Worm (Caenorhabditis elegans) whole organism, L3 larva: ENCODE data around the gene Y43C5A.2.

Experiments used
- aly-2 ChIP-seq: fragments of 150-350 bp; optimal IDR thresholded peaks from 2 replicates; lab custom pipeline; 2014; ENCODE audit warnings: missing biosample characterization, missing genetic modification characterization
- daf-12 ChIP-seq: fragments of 150-350 bp; optimal IDR thresholded peaks from 2 replicates; lab custom pipeline; 2014; ENCODE audit warnings: missing biosample characterization, missing genetic modification reagents, missing genetic modification characterization
- egl-5 ChIP-seq: fragments of 150-350 bp; optimal IDR thresholded peaks from 2 replicates; lab custom pipeline; 2017; ENCODE audit warnings: missing biosample characterization, missing genetic modification reagents, missing genetic modification characterization, inconsistent platforms
- elt-1 ChIP-seq: fragments of 150-350 bp; optimal IDR thresholded peaks from 2 replicates; lab custom pipeline; 2014; ENCODE audit warnings: missing biosample characterization, missing genetic modification characterization
- elt-2 ChIP-seq: sonication (generic microtip); optimal IDR thresholded peaks from 2 replicates; lab custom pipeline; 2016; ENCODE audit warnings: missing genetic modification reagents, mild to moderate bottlenecking, missing genetic modification characterization, missing compliant biosample characterization
- elt-3 ChIP-seq, 3 experiments: fragments of 150-350 bp in 1 of 3; sonication (generic microtip) in 2 of 3; optimal IDR thresholded peaks; 2 replicates in 2 of 3; 4 replicates in 1 of 3; lab custom pipeline; 2014 to 2017; ENCODE audit warnings: missing biosample characterization in 3 of 3, missing genetic modification characterization in 3 of 3
- eor-1 ChIP-seq, 2 experiments: fragments of 150-350 bp; optimal IDR thresholded peaks; 2 replicates each; lab custom pipeline; 2014 to 2018; ENCODE audit warnings: missing biosample characterization in 2 of 2, missing genetic modification characterization in 2 of 2
- fkh-10 ChIP-seq: sonication (generic microtip); optimal IDR thresholded peaks from 2 replicates; lab custom pipeline; 2017; ENCODE audit warnings: missing biosample characterization, missing genetic modification reagents, missing genetic modification characterization
- fkh-2 ChIP-seq: fragments of 150-350 bp; optimal IDR thresholded peaks from 2 replicates; lab custom pipeline; 2014; ENCODE audit warnings: missing biosample characterization, missing genetic modification reagents, missing genetic modification characterization
- fos-1 ChIP-seq: fragments of 150-350 bp; optimal IDR thresholded peaks from 2 replicates; lab custom pipeline; 2014; ENCODE audit warnings: missing biosample characterization, missing genetic modification characterization
- jun-1 ChIP-seq: fragments of 150-350 bp; optimal IDR thresholded peaks from 2 replicates; lab custom pipeline; 2014; ENCODE audit warnings: missing biosample characterization, missing genetic modification reagents, missing genetic modification characterization
- lin-15B ChIP-seq: fragments of 150-350 bp; optimal IDR thresholded peaks from 2 replicates; lab custom pipeline; 2014; ENCODE audit warnings: missing biosample characterization, missing genetic modification characterization
- lsy-12 ChIP-seq: sonication (generic microtip); optimal IDR thresholded peaks from 2 replicates; lab custom pipeline; 2016; ENCODE audit warnings: mild to moderate bottlenecking, missing genetic modification characterization, missing compliant biosample characterization
- nhr-23 ChIP-seq: fragments of 150-350 bp; optimal IDR thresholded peaks from 2 replicates; lab custom pipeline; 2014; ENCODE audit warnings: missing biosample characterization, missing genetic modification reagents, missing genetic modification characterization
- nhr-25 ChIP-seq: sonication (generic microtip); optimal IDR thresholded peaks from 2 replicates; lab custom pipeline; 2017; ENCODE audit warnings: missing biosample characterization, missing genetic modification characterization
- nhr-43 ChIP-seq: sonication (generic microtip); optimal IDR thresholded peaks from 2 replicates; lab custom pipeline; 2016; ENCODE audit warnings: mild to moderate bottlenecking, missing genetic modification characterization, missing compliant biosample characterization; ENCODE audit not compliant: poor library complexity, severe bottlenecking
- nhr-67 ChIP-seq: fragments of 150-350 bp; optimal IDR thresholded peaks from 2 replicates; lab custom pipeline; 2014; ENCODE audit warnings: missing biosample characterization, missing genetic modification characterization
- nhr-76 ChIP-seq: fragments of 150-350 bp; sonication (generic microtip); optimal IDR thresholded peaks from 5 replicates; lab custom pipeline; 2014; ENCODE audit warnings: missing biosample characterization, missing genetic modification characterization
- nhr-77 ChIP-seq: fragments of 150-350 bp; optimal IDR thresholded peaks from 2 replicates; lab custom pipeline; 2014; ENCODE audit warnings: missing biosample characterization, missing genetic modification characterization
- pha-4 ChIP-seq: fragments of 150-350 bp; optimal IDR thresholded peaks from 2 replicates; lab custom pipeline; 2014; ENCODE audit warnings: missing biosample characterization, missing genetic modification reagents, missing genetic modification characterization
- pqm-1 ChIP-seq: fragments of 150-350 bp; optimal IDR thresholded peaks from 2 replicates; lab custom pipeline; 2017; ENCODE audit warnings: missing biosample characterization, missing genetic modification characterization, inconsistent platforms
- snpc-4 ChIP-seq: fragments of 150-350 bp; optimal IDR thresholded peaks from 2 replicates; lab custom pipeline; 2014; ENCODE audit warnings: missing biosample characterization, missing genetic modification characterization
- tbx-2 ChIP-seq: sonication (generic microtip); optimal IDR thresholded peaks from 2 replicates; lab custom pipeline; 2016; ENCODE audit warnings: mild to moderate bottlenecking, missing genetic modification characterization, missing compliant biosample characterization
- unc-39 ChIP-seq: sonication (generic microtip); optimal IDR thresholded peaks from 4 replicates; lab custom pipeline; 2017; ENCODE audit warnings: missing biosample characterization, missing genetic modification characterization
- unc-62 ChIP-seq: fragments of 150-350 bp; sonication (generic microtip); optimal IDR thresholded peaks from 4 replicates; lab custom pipeline; 2014; ENCODE audit warnings: missing biosample characterization, missing genetic modification reagents, missing genetic modification characterization
- zag-1 ChIP-seq: fragments of 150-350 bp; optimal IDR thresholded peaks from 2 replicates; lab custom pipeline; 2014; ENCODE audit warnings: missing biosample characterization, missing genetic modification characterization
- ztf-11 ChIP-seq: fragments of 150-350 bp; optimal IDR thresholded peaks from 2 replicates; lab custom pipeline; 2014; ENCODE audit warnings: missing biosample characterization, missing genetic modification characterization

Y43C5A.2 gene

DNA sequence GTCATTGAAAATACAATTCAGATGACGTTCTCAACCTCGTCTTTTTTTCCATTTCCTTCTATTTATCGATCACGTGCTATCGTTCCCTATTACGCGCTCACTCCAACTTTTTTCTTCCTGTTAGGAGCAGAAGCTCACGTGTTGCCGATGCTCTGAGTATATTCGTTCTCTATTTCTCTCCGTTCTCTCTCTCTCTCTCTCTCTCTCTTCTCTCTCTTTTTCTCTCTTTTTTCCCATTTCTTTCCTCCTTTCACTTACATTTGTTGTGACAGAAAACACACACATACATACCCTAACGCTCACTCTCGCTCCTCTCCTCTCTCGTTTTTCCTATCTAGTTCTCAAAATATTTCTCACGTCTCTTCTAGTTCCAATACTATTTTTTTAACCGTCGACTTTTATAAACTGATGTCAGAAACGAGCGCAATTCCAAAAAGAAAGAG, 17.3 kb upstream of the Y43C5A.2 start (continued):
- no peak for TF ChIP-seq aly-2
- peak; percentile 2 for TF ChIP-seq fos-1 (tag; lab: Kevin White, UChicago)
- peak; percentile 67 for TF ChIP-seq tbx-2 (tag; lab: Kevin White, UChicago)
- TF ChIP-seq nhr-67 (tag; lab: Kevin White, UChicago): no peak
- peak; percentile 93 for TF ChIP-seq fkh-10
- peak; percentile 12 for TF ChIP-seq fkh-2
- TF ChIP-seq unc-62 (GFP tag; lab: Kevin White, UChicago): peak; percentile 55
- no peak for TF ChIP-seq unc-39
- no peak for TF ChIP-seq zag-1 (tag; lab: Kevin White, UChicago)
- TF ChIP-seq elt-1 (tag; lab: Kevin White, UChicago): peak; percentile 75

DNA sequence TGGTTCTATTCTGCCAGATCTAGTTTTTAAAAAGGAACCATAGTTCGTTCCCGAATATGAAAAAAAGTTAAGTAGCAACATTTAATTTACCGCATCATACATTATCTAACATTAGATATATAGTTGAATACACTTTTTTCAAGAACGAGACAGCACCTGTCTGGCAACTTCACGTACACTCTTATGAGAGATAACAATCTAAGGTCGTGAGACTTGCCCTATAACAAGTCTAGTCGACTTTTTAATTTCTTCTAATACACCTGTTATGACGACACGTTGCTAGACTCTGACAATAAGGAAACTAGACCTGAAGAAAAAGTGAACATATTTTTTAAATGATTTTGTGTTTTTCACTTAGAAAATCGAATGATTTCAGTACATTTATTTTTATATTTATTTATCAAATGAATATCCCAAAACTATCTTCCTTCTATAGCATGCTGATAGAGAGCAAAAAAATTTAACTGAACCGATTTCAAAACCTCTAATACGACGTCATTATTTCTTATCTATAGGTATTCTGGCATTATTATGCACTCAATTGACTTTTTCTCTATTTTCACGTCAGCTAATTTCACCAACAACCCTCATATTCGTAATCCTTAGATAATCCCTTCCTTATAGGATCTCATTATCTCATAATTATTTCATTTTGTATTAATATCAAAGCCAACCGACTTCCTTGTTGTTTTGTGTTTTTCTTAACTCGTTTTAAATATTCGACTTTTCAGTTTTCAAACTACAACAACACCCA, 16.6 kb upstream of the Y43C5A.2 start:
- TF ChIP-seq unc-62 (GFP tag; lab: Kevin White, UChicago) (no peak), nhr-76 (tag; lab: Kevin White, UChicago) (no peak), jun-1 (tag; lab: Kevin White, UChicago) (peak; percentile 32), pqm-1 (peak; percentile 12), snpc-4 (no peak), ztf-11 (tag; lab: Kevin White, UChicago) (no peak), fkh-2 (no peak), elt-1 (tag; lab: Kevin White, UChicago) (peak; percentile 68), tbx-2 (tag; lab: Kevin White, UChicago) (no peak), pha-4 (tag; lab: Kevin White, UChicago) (no peak), zag-1 (tag; lab: Kevin White, UChicago) (no peak), aly-2 (no peak), eor-1 (tag; optimal IDR thresholded peaks at IDR 0.05; lab: Kevin White, UChicago) (peak in 1 of 2 experiments; percentile 30), lsy-12 (tag; lab: Kevin White, UChicago) (no peak), elt-3 (tag; optimal IDR thresholded peaks at IDR 0.05; lab: Kevin White, UChicago) (no peak), elt-2 (tag; lab: Kevin White, UChicago) (peak; percentile 59), nhr-25 (tag; lab: Kevin White, UChicago) (peak; percentile 36), lin-15B (tag; lab: Kevin White, UChicago) (no peak), egl-5 (no peak)

DNA sequence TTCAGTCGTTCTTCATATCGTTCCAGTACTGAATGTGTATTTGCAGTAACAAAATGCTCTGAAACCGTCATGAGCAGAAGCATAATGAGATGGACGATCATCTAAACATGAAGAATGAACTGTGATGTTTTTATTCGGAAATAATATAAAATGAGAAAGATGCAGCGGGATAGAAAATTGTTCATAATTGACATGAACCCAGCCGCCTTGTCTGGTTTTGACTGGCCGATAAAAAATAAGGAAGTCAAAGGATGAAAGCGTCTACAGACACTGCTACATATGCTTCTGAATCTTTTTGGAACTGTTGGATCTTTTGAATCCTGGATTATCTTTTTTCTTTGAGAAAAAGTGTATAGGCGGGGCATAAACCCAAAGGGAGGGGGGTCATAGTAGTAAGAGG, 10.1 kb upstream of the Y43C5A.2 start, which contains the start of gene F01G10.9:
TSS of gene F01G10.9 (minus strand) at position 101 of the 400 bp plus-strand sequence.
- TF ChIP-seq daf-12 (tag; lab: Kevin White, UChicago) (no peak), snpc-4 (no peak), nhr-77 (tag; lab: Kevin White, UChicago) (no peak), fkh-2 (no peak), lin-15B (tag; lab: Kevin White, UChicago) (no peak), nhr-76 (tag; lab: Kevin White, UChicago) (no peak), pha-4 (tag; lab: Kevin White, UChicago) (no peak)
- TF ChIP-seq, all 47 proteins: peak for 0

DNA sequence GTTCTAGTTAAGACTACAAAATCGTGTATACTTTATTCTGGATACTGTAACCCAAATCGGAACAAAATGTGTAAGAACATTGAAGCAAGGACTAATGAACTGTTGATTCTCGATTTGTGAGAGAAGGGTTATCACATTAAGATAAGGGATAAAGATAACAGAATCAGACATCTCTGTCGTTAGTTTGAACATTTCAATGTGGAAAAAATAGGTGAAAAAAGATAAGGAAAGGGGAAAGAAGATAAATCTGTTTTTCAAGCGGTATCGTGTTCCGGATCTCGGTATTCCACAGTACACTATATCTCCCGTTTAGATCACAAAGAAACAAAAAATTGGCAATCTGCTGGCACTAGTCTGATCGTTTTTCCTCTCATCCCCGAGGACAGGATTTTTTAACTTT, 8.6 kb upstream of the Y43C5A.2 start:
- TF ChIP-seq elt-3 (tag; optimal IDR thresholded peaks at IDR 0.05; lab: Kevin White, UChicago): peak in 2 of 3 experiments; percentile 79 to 95
- TF ChIP-seq daf-12 (tag; lab: Kevin White, UChicago): no peak
- TF ChIP-seq elt-1 (tag; lab: Kevin White, UChicago): peak; percentile 92
- peak; percentile 88 for TF ChIP-seq nhr-23 (tag; lab: Kevin White, UChicago)
- peak; percentile 17 for TF ChIP-seq nhr-43
- TF ChIP-seq, all 47 proteins: peak for 4

DNA sequence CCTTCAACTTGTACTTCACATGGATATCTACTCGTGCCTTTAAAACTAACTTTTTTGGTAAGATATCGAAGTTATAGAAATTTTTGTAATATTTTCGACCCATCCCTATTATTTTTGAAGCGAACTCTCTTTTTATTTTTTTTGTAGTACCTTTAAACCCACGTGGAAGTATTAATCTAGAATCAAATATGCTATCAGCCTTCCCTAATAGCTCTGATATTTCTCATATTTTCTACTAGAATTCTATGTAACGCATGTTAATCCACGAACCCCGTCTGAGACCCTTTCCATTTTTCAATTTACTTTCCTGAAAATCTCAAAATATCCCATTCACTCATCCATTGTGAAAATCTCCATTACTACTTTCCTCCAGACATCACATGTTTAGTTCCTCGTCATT, 3.7 kb downstream of the Y43C5A.2 start:
- TF ChIP-seq lsy-12 (tag; lab: Kevin White, UChicago): no peak
- TF ChIP-seq unc-62 (GFP tag; lab: Kevin White, UChicago): no peak
- TF ChIP-seq nhr-67 (tag; lab: Kevin White, UChicago): no peak

DNA sequence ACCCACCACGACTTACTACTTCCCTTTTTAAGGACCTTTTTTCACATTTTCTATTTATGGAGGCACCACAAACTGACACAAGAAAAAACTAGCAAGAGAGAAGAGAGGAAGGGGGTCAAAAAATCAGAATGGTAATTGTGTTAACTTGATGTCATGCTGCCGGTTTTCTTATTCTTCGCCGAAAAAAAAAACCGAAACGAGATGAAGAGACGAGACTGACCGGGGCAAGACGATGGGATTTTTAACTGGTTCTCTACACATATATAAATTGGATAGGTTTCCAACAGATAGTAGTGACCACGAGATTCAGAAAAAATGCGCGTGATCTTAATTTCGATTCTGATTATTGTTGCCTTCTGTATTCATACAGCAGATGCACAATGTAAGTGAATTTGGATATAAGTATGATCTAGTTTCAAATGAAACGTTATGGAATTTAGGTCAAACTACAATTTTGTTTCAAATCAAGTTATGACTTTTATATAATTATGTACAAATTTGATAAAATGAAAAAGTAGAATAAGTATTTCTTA, 4.2 kb downstream of the Y43C5A.2 start, which contains the start of gene Y43C5A.3:
TSS of gene Y43C5A.3 (plus strand) at position 256 of the 533 bp plus-strand sequence.
- TF ChIP-seq nhr-23 (tag; lab: Kevin White, UChicago) (peak; percentile 57), lsy-12 (tag; lab: Kevin White, UChicago) (no peak)
- TF ChIP-seq, all 47 proteins: peak for 1
